Fruit fly (Drosophila melanogaster): Measurements from ENCODE around the gene CG17375.

Gene CG17375

dm6 chr2L:6791845-6792443 lies 13.6 kb downstream of the CG17375 start (continued):
- TF ChIP-seq CG5180 (GFP tag; optimal IDR thresholded peaks at IDR 0.05) (peak; percentile 34), HLH4C (GFP tag; IDR thresholded peaks at IDR 0.05; ENCODE audit: partially characterized antibody) (no peak), CG10274 (GFP tag; optimal IDR thresholded peaks at IDR 0.05) (no peak), aop (GFP tag; IDR thresholded peaks at IDR 0.05) (no peak), seq (GFP tag; IDR thresholded peaks at IDR 0.05) (0 out of 2 replicates have a peak, but pooled peaks have one; percentile 35), Max (GFP tag; optimal IDR thresholded peaks at IDR 0.05) (no peak), bowl (GFP tag; IDR thresholded peaks at IDR 0.05) (no peak; the same call in 1 of the 2 replicates), croc (GFP tag; conservative IDR thresholded peaks at IDR 0.05) (no peak), HLHmδ (GFP tag; optimal IDR thresholded peaks at IDR 0.05) (no peak), maf-S (GFP tag; optimal IDR thresholded peaks at IDR 0.05) (no peak), CG17829 (tag; optimal IDR thresholded peaks at IDR 0.05) (no peak), al (GFP tag; IDR thresholded peaks at IDR 0.05) (no peak), ranshi (GFP tag; IDR thresholded peaks at IDR 0.05) (no peak), phol (tag; optimal IDR thresholded peaks at IDR 0.05) (no peak), CG4424 (GFP tag; optimal IDR thresholded peaks at IDR 0.05) (no peak), CG10565 (GFP tag; optimal IDR thresholded peaks at IDR 0.05) (no peak), CG34376 (GFP tag; optimal IDR thresholded peaks at IDR 0.05) (peak; percentile 10), CG1602 (GFP tag; optimal IDR thresholded peaks at IDR 0.05) (no peak), Taf1 (GFP tag; IDR thresholded peaks at IDR 0.05) (no peak), lilli (GFP tag; optimal IDR thresholded peaks at IDR 0.05) (no peak), CG4707 (GFP tag; optimal IDR thresholded peaks at IDR 0.05) (no peak), CG7839 (tag; optimal IDR thresholded peaks at IDR 0.05) (no peak), onecut (GFP tag; IDR thresholded peaks at IDR 0.05) (no peak), Ptx1 (GFP tag; IDR thresholded peaks at IDR 0.05) (no peak), Sin3A (optimal IDR thresholded peaks at IDR 0.05) (no peak), chinmo (GFP tag; IDR thresholded peaks at IDR 0.05; ENCODE audit: partially characterized antibody) (0 out of 4 replicates have a peak, but pooled peaks have one; percentile 72), CG2199 (GFP tag; IDR thresholded peaks at IDR 0.05) (no peak), CG3163 (GFP tag; optimal IDR thresholded peaks at IDR 0.05) (peak; percentile 99), eyg (GFP tag; optimal IDR thresholded peaks at IDR 0.05) (no peak), fd64A (GFP tag; optimal IDR thresholded peaks at IDR 0.05) (no peak), PHDP (tag; optimal IDR thresholded peaks at IDR 0.05) (no peak), dpn (GFP tag; optimal IDR thresholded peaks at IDR 0.05) (no peak), MBD-R2 (GFP tag; IDR thresholded peaks at IDR 0.05) (no peak), CG4854 (GFP tag; optimal IDR thresholded peaks at IDR 0.05) (no peak), Hey (tag; optimal IDR thresholded peaks at IDR 0.05) (no peak), dan (GFP tag; IDR thresholded peaks at IDR 0.05) (no peak), CG32772 (GFP tag; IDR thresholded peaks at IDR 0.05) (no peak), Xbp1 (GFP tag; optimal IDR thresholded peaks at IDR 0.05) (no peak), Blimp-1 (GFP tag; optimal IDR thresholded peaks at IDR 0.05) (no peak), sug (tag; optimal IDR thresholded peaks at IDR 0.05) (peak; percentile 27), gsb-n (tag; optimal IDR thresholded peaks at IDR 0.05) (peak; percentile 4), klu (GFP tag; IDR thresholded peaks at IDR 0.05) (no peak), Trl (optimal IDR thresholded peaks at IDR 0.05) (peak; percentile 83 to 93), Trl (GFP tag; optimal IDR thresholded peaks at IDR 0.05) (no peak), CG8944 (GFP tag; optimal IDR thresholded peaks at IDR 0.05) (no peak), CG10654 (GFP tag; optimal IDR thresholded peaks at IDR 0.05) (no peak), CG4360 (GFP tag; IDR thresholded peaks at IDR 0.05) (peak; percentile 29; the same call in 1 of the 2 replicates), CG1647 (GFP tag; optimal IDR thresholded peaks at IDR 0.05) (no peak), CG13296 (GFP tag; optimal IDR thresholded peaks at IDR 0.05) (no peak), CG12391 (tag; optimal IDR thresholded peaks at IDR 0.05) (no peak), tll (GFP tag; optimal IDR thresholded peaks at IDR 0.05) (no peak)
